Worm (Caenorhabditis elegans): ENCODE results near the gene acdh-13.

DNA sequence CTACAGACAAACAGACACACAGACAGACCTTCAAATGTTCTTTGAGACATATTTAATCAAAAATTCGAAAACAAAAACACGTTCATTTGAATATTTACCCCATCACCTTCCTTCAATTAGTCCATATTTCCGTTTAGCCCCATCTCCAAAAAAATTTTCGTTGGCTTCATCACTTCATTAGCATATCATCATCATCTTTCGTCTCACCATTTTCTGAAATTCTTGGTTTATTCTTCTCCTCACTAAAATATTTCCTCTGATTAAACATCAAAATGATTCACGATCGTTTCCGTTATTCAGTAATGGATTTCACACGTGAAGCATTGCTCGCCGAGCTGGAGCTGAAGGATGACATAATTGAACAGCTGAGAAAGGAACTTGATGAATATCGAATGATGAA lies 22.0 kb upstream of the acdh-13 start, which contains the start of gene pkg-2:
- TF ChIP-seq ztf-23 (GFP tag; IDR thresholded peaks at IDR 0.05) (no peak), med-1 (GFP tag; optimal IDR thresholded peaks at IDR 0.05; ENCODE audit: insufficient read depth) (no peak), klf-2 (GFP tag; conservative IDR thresholded peaks at IDR 0.05) (no peak), ztf-29 (GFP tag; IDR thresholded peaks at IDR 0.05) (no peak), T22C8.4 (GFP tag; IDR thresholded peaks at IDR 0.05) (no peak)

Data from whole organism, midembryonic.